Worm (Caenorhabditis elegans): ENCODE measurements around the gene F44E2.3.

Gene F44E2.3

DNA sequence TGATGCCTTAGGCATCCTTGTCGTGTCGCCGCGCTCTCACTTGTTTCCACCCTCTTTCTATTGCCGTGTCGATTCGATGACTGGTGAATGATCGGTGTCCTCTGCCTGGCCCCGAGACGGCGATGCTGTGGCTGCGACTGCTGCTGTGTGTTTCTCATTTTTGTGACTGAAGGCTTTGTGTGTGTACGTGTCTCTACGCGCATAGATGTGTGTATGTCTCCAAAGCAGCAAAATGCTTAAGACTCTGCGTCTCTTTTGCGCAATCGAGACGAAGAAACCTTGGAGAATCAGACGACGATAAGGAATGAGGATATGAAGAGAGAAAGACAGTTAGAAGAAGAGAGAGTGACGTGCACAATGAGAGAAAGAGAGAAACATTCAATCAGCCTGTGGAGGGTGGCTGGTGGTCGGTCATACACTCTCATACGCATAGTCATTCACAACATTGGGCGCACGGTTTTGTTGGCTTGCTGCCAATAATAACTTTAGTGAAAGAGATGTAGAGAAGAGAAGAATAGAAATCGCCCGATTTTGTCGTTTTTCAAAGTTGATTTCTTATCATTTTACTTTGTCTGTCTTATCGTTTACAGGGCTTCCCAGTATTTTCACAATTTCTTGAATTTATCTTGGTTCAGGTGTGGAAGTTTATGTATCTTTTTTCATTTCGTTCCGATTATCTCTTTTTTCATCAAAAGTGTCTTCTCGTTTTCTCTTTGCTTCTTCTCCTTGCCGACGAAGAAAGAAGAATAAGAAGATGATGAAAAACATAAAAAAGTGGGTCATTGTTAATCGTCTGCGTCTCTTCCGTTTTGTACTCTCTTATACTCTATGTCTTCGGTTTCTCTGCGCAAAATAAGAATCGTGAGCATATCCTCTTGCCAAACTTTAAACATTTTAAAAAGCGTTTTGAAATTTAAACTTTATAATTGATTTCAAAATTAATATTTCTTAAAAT, 27.0 kb downstream of the F44E2.3 start (continued):
- peak; percentile 88 for TF ChIP-seq dox-1 (GFP tag; IDR thresholded peaks at IDR 0.05)
- TF ChIP-seq mel-28 (tag; optimal IDR thresholded peaks at IDR 0.05; ENCODE audit: borderline replicate concordance), result no peak
- TF ChIP-seq nhr-179 (tag; optimal IDR thresholded peaks at IDR 0.05), result no peak
- TF ChIP-seq die-1 (tag; optimal IDR thresholded peaks at IDR 0.05), result peak; percentile 4
- peak; percentile 53; the same call in 1 of the 2 replicates for TF ChIP-seq egrh-3 (GFP tag; IDR thresholded peaks at IDR 0.05)
- TF ChIP-seq aptf-2 (GFP tag; conservative IDR thresholded peaks at IDR 0.05), result no peak
- TF ChIP-seq repo-1 (tag; optimal IDR thresholded peaks at IDR 0.05), result peak; percentile 46
- peak; percentile 35; the same call in 1 of the 2 replicates for TF ChIP-seq ekl-4 (GFP tag; IDR thresholded peaks at IDR 0.05)
- peak; percentile 77 for TF ChIP-seq F22D6.2 (tag; optimal IDR thresholded peaks at IDR 0.05)
- 0 out of 2 replicates have a peak, but pooled peaks have one; percentile 21 for TF ChIP-seq Y56A3A.18 (GFP tag; IDR thresholded peaks at IDR 0.05)
- peak; percentile 87 to 92 for TF ChIP-seq let-607 (tag; optimal IDR thresholded peaks at IDR 0.05)
- TF ChIP-seq ztf-26 (tag; optimal IDR thresholded peaks at IDR 0.05), result peak; percentile 84
- peak; percentile 94 for TF ChIP-seq B0336.3 (GFP tag; IDR thresholded peaks at IDR 0.05)
- peak; percentile 94 for TF ChIP-seq somi-1 (GFP tag; optimal IDR thresholded peaks at IDR 0.05)
- peak; percentile 90 for TF ChIP-seq ceh-27 (GFP tag; optimal IDR thresholded peaks at IDR 0.05)
- TF ChIP-seq tlf-1 (GFP tag; optimal IDR thresholded peaks at IDR 0.05), result peak; percentile 80
- TF ChIP-seq snpc-1.1 (tag; optimal IDR thresholded peaks at IDR 0.05; ENCODE audit: insufficient read depth), result peak; percentile 57
- no peak for TF ChIP-seq F57C9.4 (tag; optimal IDR thresholded peaks at IDR 0.05)
- no peak for TF ChIP-seq ztf-28 (GFP tag; IDR thresholded peaks at IDR 0.05)
- no peak for TF ChIP-seq D2030.7 (GFP tag; IDR thresholded peaks at IDR 0.05)
- peak; percentile 97 for TF ChIP-seq zfh-2 (GFP tag; conservative IDR thresholded peaks at IDR 0.05)
- no peak for TF ChIP-seq nfya-2 (GFP tag; IDR thresholded peaks at IDR 0.05)
- TF ChIP-seq lsy-27 (tag; optimal IDR thresholded peaks at IDR 0.05; ENCODE audit: borderline replicate concordance, insufficient read depth), result no peak
- no peak for TF ChIP-seq lsl-1 (GFP tag; optimal IDR thresholded peaks at IDR 0.05)
- TF ChIP-seq hsf-1 (GFP tag; IDR thresholded peaks at IDR 0.05), result no peak
- peak; percentile 97 for TF ChIP-seq attf-5 (GFP tag; optimal IDR thresholded peaks at IDR 0.05)
- TF ChIP-seq gei-17 (GFP tag; optimal IDR thresholded peaks at IDR 0.05), result peak; percentile 73
- TF ChIP-seq nhr-120 (GFP tag; IDR thresholded peaks at IDR 0.05), result no peak
- TF ChIP-seq F23B12.7 (tag; optimal IDR thresholded peaks at IDR 0.05; ENCODE audit: insufficient read depth), result peak; percentile 80
- no peak for TF ChIP-seq ceh-91 (GFP tag; IDR thresholded peaks at IDR 0.05)
- TF ChIP-seq madf-10 (tag; optimal IDR thresholded peaks at IDR 0.05), result peak; percentile 88
- peak; percentile 98 for TF ChIP-seq atf-7 (tag; optimal IDR thresholded peaks at IDR 0.05)
- peak; percentile 35; the same call in 1 of the 2 replicates for TF ChIP-seq F33H1.4 (GFP tag; IDR thresholded peaks at IDR 0.05)
- peak; percentile 67 for TF ChIP-seq lin-54 (GFP tag; optimal IDR thresholded peaks at IDR 0.05)
- no peak for TF ChIP-seq F10E7.11 (tag; optimal IDR thresholded peaks at IDR 0.05)
- TF ChIP-seq K11D2.4 (GFP tag; IDR thresholded peaks at IDR 0.05), result peak; percentile 74; the same call in 1 of the 2 replicates
- TF ChIP-seq lin-35 (GFP tag; optimal IDR thresholded peaks at IDR 0.05), result peak in 1 of 3 experiments; percentile 61
- TF ChIP-seq nfyb-1 (GFP tag; IDR thresholded peaks at IDR 0.05), result peak; percentile 88
- TF ChIP-seq tbx-9 (tag; optimal IDR thresholded peaks at IDR 0.05; ENCODE audit: borderline replicate concordance), result no peak
- peak; percentile 94 for TF ChIP-seq chd-7 (tag; optimal IDR thresholded peaks at IDR 0.05)
- TF ChIP-seq madf-6 (GFP tag; IDR thresholded peaks at IDR 0.05), result no peak
- TF ChIP-seq B0261.1 (tag; optimal IDR thresholded peaks at IDR 0.05), result no peak
- TF ChIP-seq ztf-3 (GFP tag; optimal IDR thresholded peaks at IDR 0.05), result peak; percentile 83
- peak; percentile 98 for TF ChIP-seq K12H6.12 (tag; optimal IDR thresholded peaks at IDR 0.05)
- peak; percentile 90 for TF ChIP-seq pha-4 (tag; optimal IDR thresholded peaks at IDR 0.05)
